Worm (Caenorhabditis elegans): ENCODE measurements around the gene K01A2.6.

DNA sequence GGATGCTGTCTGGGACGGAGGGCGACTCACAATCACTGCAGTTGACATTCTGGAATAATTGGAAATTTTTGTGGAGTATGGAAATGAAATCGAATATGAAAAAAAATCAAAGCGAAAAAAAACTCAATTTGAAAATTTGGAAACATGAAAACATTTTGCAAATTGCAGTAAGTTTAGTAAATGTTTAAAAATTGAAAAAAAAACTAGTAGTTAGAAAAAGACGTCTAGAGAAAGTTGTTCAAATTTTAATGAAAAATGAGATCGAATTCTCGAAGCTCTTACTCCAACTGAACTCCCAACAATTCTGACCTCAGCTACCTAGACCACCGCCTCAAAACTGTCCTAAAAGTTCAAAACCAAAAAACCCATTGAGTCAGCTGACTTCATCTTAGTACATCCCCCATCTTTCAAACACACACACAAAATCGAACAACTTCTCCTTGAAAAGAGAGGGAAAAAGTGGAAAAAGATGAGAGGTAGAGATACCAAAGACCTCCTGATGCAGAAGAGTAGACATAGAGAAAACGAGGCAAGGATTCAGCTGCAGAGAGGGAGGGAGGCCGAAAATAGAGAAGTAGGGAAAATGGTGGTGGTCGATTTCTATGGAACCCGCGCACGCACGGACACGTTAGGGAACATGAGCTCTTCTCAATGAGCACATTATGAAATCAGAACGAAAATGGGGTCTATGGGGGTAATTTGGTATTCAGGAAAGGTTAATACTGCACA is 23.4 kb downstream of the K01A2.6 start, which contains the start of gene K01A2.10:
- TF ChIP-seq flt-1 (GFP tag; IDR thresholded peaks at IDR 0.05): no peak
- no peak for TF ChIP-seq med-1 (GFP tag; optimal IDR thresholded peaks at IDR 0.05; ENCODE audit: insufficient read depth)
- TF ChIP-seq tab-1 (GFP tag; IDR thresholded peaks at IDR 0.05): no peak
- no peak for TF ChIP-seq ztf-23 (GFP tag; IDR thresholded peaks at IDR 0.05)
- TF ChIP-seq ref-1 (GFP tag; conservative IDR thresholded peaks at IDR 0.05): no peak

Measured in whole organism, midembryonic.